Fruit fly (Drosophila melanogaster) S2 (cell line): Measurements from ENCODE around the gene cni.

Experiments used
- CG8478 ChIP-seq: fragments of >200 bp; optimal IDR thresholded peaks from 2 replicates; lab custom pipeline; 2018
- CTCF ChIP-seq, 2 experiments: fragments of >200 bp; optimal IDR thresholded peaks; 2 replicates each; lab custom pipeline; 2018

DNA sequence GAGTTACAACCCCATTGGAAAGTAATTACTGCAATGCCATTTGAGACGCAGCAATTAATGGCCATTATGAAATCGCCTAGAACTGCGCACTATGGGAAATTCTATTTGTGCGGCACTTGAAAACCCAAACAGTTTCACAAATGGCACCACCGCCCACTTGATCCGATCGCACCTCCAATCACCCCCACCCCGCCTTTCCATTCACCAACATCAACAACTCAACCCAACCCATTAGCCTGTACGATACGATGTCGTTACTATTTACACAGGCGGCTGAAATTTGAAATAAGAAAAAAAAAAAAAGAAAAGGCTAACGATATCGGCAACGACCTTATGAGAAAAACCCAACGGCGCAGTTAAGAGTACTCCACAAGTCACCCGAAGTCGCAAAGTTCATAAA lies 6.6 kb upstream of the cni start:
- TF ChIP-seq CG8478 (lab: Kevin White, UChicago) (no peak), CTCF (optimal IDR thresholded peaks at IDR 0.05; lab: Kevin White, UChicago) (no peak)
